Worm (Caenorhabditis elegans): ENCODE results near the gene clec-40.
A peak's percentile ranks its signal among the peaks of the same experiment; 100 is the strongest.

The clec-40 gene

ce11 chrV:16800484-16800883 is 40.4 kb downstream of the clec-40 start:
- no peak for TF ChIP-seq ceh-6 (GFP tag; optimal IDR thresholded peaks at IDR 0.05)
- TF ChIP-seq syd-9 (tag; optimal IDR thresholded peaks at IDR 0.05), result no peak
- TF ChIP-seq gmeb-2 (tag; optimal IDR thresholded peaks at IDR 0.05), result no peak
- no peak for TF ChIP-seq mec-3 (tag; optimal IDR thresholded peaks at IDR 0.05; ENCODE audit: borderline replicate concordance)
- no peak for TF ChIP-seq ama-1 (optimal IDR thresholded peaks at IDR 0.05)
- no peak for TF ChIP-seq tbx-7 (tag; optimal IDR thresholded peaks at IDR 0.05)
- TF ChIP-seq ceh-24 (tag; optimal IDR thresholded peaks at IDR 0.05), result no peak
- no peak for TF ChIP-seq ceh-18 (tag; optimal IDR thresholded peaks at IDR 0.05)
- TF ChIP-seq ref-2 (tag; optimal IDR thresholded peaks at IDR 0.05), result no peak
- no peak for TF ChIP-seq pha-4 (tag; optimal IDR thresholded peaks at IDR 0.05)
- no peak for TF ChIP-seq hlh-6 (tag; optimal IDR thresholded peaks at IDR 0.05)
- TF ChIP-seq T23F11.4 (GFP tag; optimal IDR thresholded peaks at IDR 0.05), result no peak
- TF ChIP-seq ceh-22 (tag; optimal IDR thresholded peaks at IDR 0.05), result no peak
- TF ChIP-seq eyg-1 (tag; optimal IDR thresholded peaks at IDR 0.05), result no peak
- no peak for TF ChIP-seq che-1 (tag; optimal IDR thresholded peaks at IDR 0.05)
- no peak for TF ChIP-seq K02D7.2 (tag; optimal IDR thresholded peaks at IDR 0.05)
- TF ChIP-seq ceh-14 (tag; optimal IDR thresholded peaks at IDR 0.05), result no peak

- no peak for TF ChIP-seq K09A11.1 (tag; optimal IDR thresholded peaks at IDR 0.05; ENCODE audit: insufficient read depth)
- TF ChIP-seq nfya-1 (tag; optimal IDR thresholded peaks at IDR 0.05), result peak; percentile 45
These were observed 46.0 kb downstream of the clec-40 start, which contains the start of the genes ctps-1 and pus-1 for ce11 chrV:16794828-16795354. Gene ctps-1, plus strand, starts transcription at chrV:16794878. Gene pus-1, minus strand, starts transcription at chrV:16794952.

- no peak for TF ChIP-seq ceh-9 (tag; optimal IDR thresholded peaks at IDR 0.05)
- TF ChIP-seq sox-4 (tag; optimal IDR thresholded peaks at IDR 0.05), result no peak
- no peak for TF ChIP-seq madf-2 (tag; optimal IDR thresholded peaks at IDR 0.05)
- TF ChIP-seq pax-1 (tag; optimal IDR thresholded peaks at IDR 0.05), result no peak
- TF ChIP-seq hlh-15 (tag; optimal IDR thresholded peaks at IDR 0.05), result no peak
- no peak for TF ChIP-seq ceh-19 (GFP tag; optimal IDR thresholded peaks at IDR 0.05)
These were observed 46.8 kb downstream of the clec-40 start for ce11 chrV:16794079-16794478.

ce11 chrV:16793312-16793711 is 47.5 kb downstream of the clec-40 start:
- TF ChIP-seq pax-1 (tag; optimal IDR thresholded peaks at IDR 0.05) (no peak), C08G9.2 (tag; optimal IDR thresholded peaks at IDR 0.05) (no peak), unc-55 (GFP tag; optimal IDR thresholded peaks at IDR 0.05) (no peak), gmeb-2 (tag; optimal IDR thresholded peaks at IDR 0.05) (no peak), tbx-2 (tag; optimal IDR thresholded peaks at IDR 0.05) (no peak), hlh-15 (tag; optimal IDR thresholded peaks at IDR 0.05) (no peak), nhr-232 (tag; optimal IDR thresholded peaks at IDR 0.05) (no peak), ceh-48 (tag; optimal IDR thresholded peaks at IDR 0.05) (no peak), pha-2 (tag; optimal IDR thresholded peaks at IDR 0.05) (no peak), dmd-4 (tag; optimal IDR thresholded peaks at IDR 0.05; ENCODE audit: borderline replicate concordance) (no peak)

- TF ChIP-seq lim-6 (tag; optimal IDR thresholded peaks at IDR 0.05) (no peak), pag-3 (tag; optimal IDR thresholded peaks at IDR 0.05; ENCODE audit: borderline replicate concordance) (no peak), odd-2 (tag; optimal IDR thresholded peaks at IDR 0.05) (no peak), K09A11.1 (tag; optimal IDR thresholded peaks at IDR 0.05; ENCODE audit: insufficient read depth) (no peak), ceh-45 (GFP tag; IDR thresholded peaks at IDR 0.05) (no peak), sdc-2 (tag; optimal IDR thresholded peaks at IDR 0.05) (no peak), nfya-1 (tag; optimal IDR thresholded peaks at IDR 0.05) (no peak), dve-1 (tag; optimal IDR thresholded peaks at IDR 0.05) (no peak), npax-4 (tag; optimal IDR thresholded peaks at IDR 0.05) (no peak), ceh-2 (tag; optimal IDR thresholded peaks at IDR 0.05) (no peak), ahr-1 (tag; optimal IDR thresholded peaks at IDR 0.05) (no peak), zip-5 (tag; optimal IDR thresholded peaks at IDR 0.05) (no peak)
These were observed 48.1 kb downstream of the clec-40 start for ce11 chrV:16792717-16793116.
